Fruit fly (Drosophila melanogaster) whole organism: Measurements from ENCODE around the gene CG7907.

ENCODE experiments used
- psq ChIP-seq: fragments of >200 bp; optimal IDR thresholded peaks from 2 replicates; lab custom pipeline; 2017
- usp ChIP-seq: fragments of >200 bp; optimal IDR thresholded peaks from 2 replicates; lab custom pipeline; 2017; ENCODE audit warnings: missing biosample characterization, missing genetic modification characterization, mixed read lengths

dm6 chr3R:21419932-21420331 lies 16.4 kb downstream of the CG7907 start:
- TF ChIP-seq psq (lab: Kevin White, UChicago) (no peak), usp (GFP tag; lab: Kevin White, UChicago) (no peak)
